Worm (Caenorhabditis elegans) whole organism, L3 larva: Measurements from ENCODE around the gene C55A1.6.

Experiments
- R02D3.7 ChIP-seq: fragments of 150-350 bp; optimal IDR thresholded peaks from 2 replicates; lab custom pipeline; 2014; ENCODE audit warnings: missing biosample characterization, missing genetic modification characterization
- ZK546.5 ChIP-seq: sonication (generic microtip); optimal IDR thresholded peaks from 2 replicates; lab custom pipeline; 2017; ENCODE audit warnings: missing biosample characterization, missing genetic modification characterization
- ama-1 ChIP-seq: fragments of 150-350 bp; optimal IDR thresholded peaks from 2 replicates; lab custom pipeline; 2018
- ceh-16 ChIP-seq: sonication (generic microtip); optimal IDR thresholded peaks from 2 replicates; lab custom pipeline; 2017; ENCODE audit warnings: missing biosample characterization, missing genetic modification characterization
- ceh-28 ChIP-seq: fragments of 150-350 bp; optimal IDR thresholded peaks from 2 replicates; lab custom pipeline; 2014; ENCODE audit warnings: missing biosample characterization, missing genetic modification reagents, missing genetic modification characterization
- ceh-82 ChIP-seq: fragments of 150-350 bp; optimal IDR thresholded peaks from 2 replicates; lab custom pipeline; 2014; ENCODE audit warnings: missing biosample characterization, missing genetic modification characterization
- ceh-9 ChIP-seq: sonication (generic microtip); optimal IDR thresholded peaks from 2 replicates; lab custom pipeline; 2018; ENCODE audit warnings: missing biosample characterization, missing genetic modification characterization
- daf-12 ChIP-seq: fragments of 150-350 bp; optimal IDR thresholded peaks from 2 replicates; lab custom pipeline; 2014; ENCODE audit warnings: missing biosample characterization, missing genetic modification reagents, missing genetic modification characterization
- egl-27 ChIP-seq: sonication (generic microtip); optimal IDR thresholded peaks from 4 replicates; lab custom pipeline; 2017; ENCODE audit warnings: missing biosample characterization, missing genetic modification reagents, missing genetic modification characterization
- egl-5 ChIP-seq: fragments of 150-350 bp; optimal IDR thresholded peaks from 2 replicates; lab custom pipeline; 2017; ENCODE audit warnings: missing biosample characterization, missing genetic modification reagents, missing genetic modification characterization, inconsistent platforms
- elt-2 ChIP-seq: sonication (generic microtip); optimal IDR thresholded peaks from 2 replicates; lab custom pipeline; 2016; ENCODE audit warnings: missing genetic modification reagents, mild to moderate bottlenecking, missing genetic modification characterization, missing compliant biosample characterization
- elt-3 ChIP-seq, 3 experiments: fragments of 150-350 bp in 1 of 3; sonication (generic microtip) in 2 of 3; optimal IDR thresholded peaks; 2 replicates in 2 of 3; 4 replicates in 1 of 3; lab custom pipeline; 2014 to 2017; ENCODE audit warnings: missing biosample characterization in 3 of 3, missing genetic modification characterization in 3 of 3
- eor-1 ChIP-seq, 2 experiments: fragments of 150-350 bp; optimal IDR thresholded peaks; 2 replicates each; lab custom pipeline; 2014 to 2018; ENCODE audit warnings: missing biosample characterization in 2 of 2, missing genetic modification characterization in 2 of 2
- fkh-10 ChIP-seq: sonication (generic microtip); optimal IDR thresholded peaks from 2 replicates; lab custom pipeline; 2017; ENCODE audit warnings: missing biosample characterization, missing genetic modification reagents, missing genetic modification characterization
- fkh-2 ChIP-seq: fragments of 150-350 bp; optimal IDR thresholded peaks from 2 replicates; lab custom pipeline; 2014; ENCODE audit warnings: missing biosample characterization, missing genetic modification reagents, missing genetic modification characterization
- fos-1 ChIP-seq: fragments of 150-350 bp; optimal IDR thresholded peaks from 2 replicates; lab custom pipeline; 2014; ENCODE audit warnings: missing biosample characterization, missing genetic modification characterization
- lin-15B ChIP-seq: fragments of 150-350 bp; optimal IDR thresholded peaks from 2 replicates; lab custom pipeline; 2014; ENCODE audit warnings: missing biosample characterization, missing genetic modification characterization
- lsy-12 ChIP-seq: sonication (generic microtip); optimal IDR thresholded peaks from 2 replicates; lab custom pipeline; 2016; ENCODE audit warnings: mild to moderate bottlenecking, missing genetic modification characterization, missing compliant biosample characterization
- mml-1 ChIP-seq: fragments of 150-350 bp; sonication (generic microtip); optimal IDR thresholded peaks from 3 replicates; lab custom pipeline; 2014; ENCODE audit warnings: missing biosample characterization, missing genetic modification characterization
- nfya-1 ChIP-seq: sonication (generic microtip); optimal IDR thresholded peaks from 2 replicates; lab custom pipeline; 2017; ENCODE audit warnings: missing genetic modification characterization, mild to moderate bottlenecking, missing compliant biosample characterization, antibody characterized with exemption, moderate library complexity; ENCODE audit not compliant: insufficient read depth
- nhr-23 ChIP-seq: fragments of 150-350 bp; optimal IDR thresholded peaks from 2 replicates; lab custom pipeline; 2014; ENCODE audit warnings: missing biosample characterization, missing genetic modification reagents, missing genetic modification characterization
- nhr-237 ChIP-seq: fragments of 150-350 bp; optimal IDR thresholded peaks from 2 replicates; lab custom pipeline; 2014; ENCODE audit warnings: missing biosample characterization, missing genetic modification characterization
- nhr-43 ChIP-seq: sonication (generic microtip); optimal IDR thresholded peaks from 2 replicates; lab custom pipeline; 2016; ENCODE audit warnings: mild to moderate bottlenecking, missing genetic modification characterization, missing compliant biosample characterization; ENCODE audit not compliant: poor library complexity, severe bottlenecking
- nhr-76 ChIP-seq: fragments of 150-350 bp; sonication (generic microtip); optimal IDR thresholded peaks from 5 replicates; lab custom pipeline; 2014; ENCODE audit warnings: missing biosample characterization, missing genetic modification characterization
- pha-4 ChIP-seq: fragments of 150-350 bp; optimal IDR thresholded peaks from 2 replicates; lab custom pipeline; 2014; ENCODE audit warnings: missing biosample characterization, missing genetic modification reagents, missing genetic modification characterization
- pqm-1 ChIP-seq: fragments of 150-350 bp; optimal IDR thresholded peaks from 2 replicates; lab custom pipeline; 2017; ENCODE audit warnings: missing biosample characterization, missing genetic modification characterization, inconsistent platforms
- snpc-4 ChIP-seq: fragments of 150-350 bp; optimal IDR thresholded peaks from 2 replicates; lab custom pipeline; 2014; ENCODE audit warnings: missing biosample characterization, missing genetic modification characterization
- unc-62 ChIP-seq: fragments of 150-350 bp; sonication (generic microtip); optimal IDR thresholded peaks from 4 replicates; lab custom pipeline; 2014; ENCODE audit warnings: missing biosample characterization, missing genetic modification reagents, missing genetic modification characterization
- zag-1 ChIP-seq: fragments of 150-350 bp; optimal IDR thresholded peaks from 2 replicates; lab custom pipeline; 2014; ENCODE audit warnings: missing biosample characterization, missing genetic modification characterization
- ztf-11 ChIP-seq: fragments of 150-350 bp; optimal IDR thresholded peaks from 2 replicates; lab custom pipeline; 2014; ENCODE audit warnings: missing biosample characterization, missing genetic modification characterization
- ztf-4 ChIP-seq: fragments of 150-350 bp; optimal IDR thresholded peaks from 2 replicates; lab custom pipeline; 2014; ENCODE audit warnings: missing biosample characterization, missing genetic modification characterization

C55A1.6 gene

DNA sequence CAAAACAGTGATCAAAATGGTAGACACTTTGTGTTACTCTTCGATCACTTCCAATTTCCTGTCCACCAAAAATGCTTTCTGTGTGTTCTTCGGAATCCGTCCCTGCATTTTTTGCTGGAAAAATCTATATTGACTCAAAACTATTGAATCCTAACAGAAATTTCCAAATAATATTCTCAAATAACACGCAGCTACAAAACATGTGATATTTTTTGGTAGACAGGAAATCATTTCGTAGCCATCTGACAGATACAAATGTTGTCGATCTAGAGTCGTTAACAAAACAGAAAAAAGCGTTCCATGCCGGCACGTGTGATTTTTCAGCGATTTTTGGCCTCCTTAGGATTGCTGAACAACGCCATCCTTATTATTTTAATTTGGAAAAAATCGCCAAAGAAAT is 34.9 kb upstream of the C55A1.6 start, which contains the start of gene str-263:
TSS of gene str-263 (plus strand) at position 301 of the 400 bp plus-strand sequence.
- TF ChIP-seq zag-1 (tag; lab: Kevin White, UChicago) (no peak), nhr-237 (tag; lab: Kevin White, UChicago) (no peak), R02D3.7 (tag; lab: Kevin White, UChicago) (no peak), ceh-82 (tag; lab: Kevin White, UChicago) (no peak), lin-15B (tag; lab: Kevin White, UChicago) (no peak), pqm-1 (tag; lab: Kevin White, UChicago) (no peak), pha-4 (tag; lab: Kevin White, UChicago) (no peak), eor-1 (tag; optimal IDR thresholded peaks at IDR 0.05; lab: Kevin White, UChicago) (no peak), unc-62 (no peak), elt-3 (tag; optimal IDR thresholded peaks at IDR 0.05; lab: Kevin White, UChicago) (no peak), ama-1 (lab: Kevin White, UChicago) (no peak), nhr-43 (tag; lab: Kevin White, UChicago) (no peak), ceh-16 (no peak)

DNA sequence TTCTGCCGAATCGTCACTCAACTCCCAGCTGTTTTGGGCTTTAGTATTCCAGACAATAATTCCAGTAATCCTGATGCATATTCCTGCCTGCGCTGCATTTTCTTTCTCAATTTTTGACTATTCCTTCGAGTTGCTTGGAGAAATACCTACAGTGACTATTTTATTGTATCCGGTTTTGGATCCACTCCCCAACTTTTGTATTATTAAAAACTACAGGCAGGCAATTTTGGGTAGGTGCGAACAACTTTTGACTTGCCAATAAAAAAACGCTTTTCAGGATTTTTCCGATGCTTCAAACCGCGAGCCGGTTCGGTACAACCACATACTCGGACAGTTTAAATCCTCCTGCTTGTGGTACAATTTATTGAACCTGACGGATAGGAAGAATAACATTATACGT is 33.3 kb upstream of the C55A1.6 start:
- TF ChIP-seq ztf-11 (tag; lab: Kevin White, UChicago) (no peak), elt-2 (tag; lab: Kevin White, UChicago) (no peak)

DNA sequence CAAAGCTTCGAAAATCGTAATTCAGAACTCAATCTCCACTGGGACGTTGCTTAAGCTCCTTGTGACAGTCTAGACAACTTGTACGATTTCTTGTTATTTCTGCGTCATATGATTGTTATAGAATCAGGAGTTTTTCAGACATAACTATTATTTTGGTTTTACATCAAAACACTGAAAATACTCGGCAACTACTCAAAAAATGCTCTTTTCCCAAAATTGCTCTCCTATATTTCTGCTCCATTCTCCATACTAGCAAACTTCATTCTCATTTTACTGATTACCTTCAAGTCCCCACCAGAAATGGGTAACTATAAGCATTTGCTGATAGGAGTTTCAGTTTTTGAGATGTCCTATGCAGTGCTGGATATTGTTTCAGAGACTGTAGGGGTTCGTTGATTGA is 26.3 kb upstream of the C55A1.6 start, which contains the start of gene C55A1.1:
TSS of gene C55A1.1 (plus strand) at position 301 of the 400 bp plus-strand sequence.
- TF ChIP-seq egl-5 (tag; lab: Kevin White, UChicago) (no peak), nhr-237 (tag; lab: Kevin White, UChicago) (no peak), daf-12 (tag; lab: Kevin White, UChicago) (no peak), ztf-4 (tag; lab: Kevin White, UChicago) (no peak), nfya-1 (tag; lab: Kevin White, UChicago) (no peak), mml-1 (no peak), elt-3 (tag; optimal IDR thresholded peaks at IDR 0.05; lab: Kevin White, UChicago) (no peak), snpc-4 (tag; lab: Kevin White, UChicago) (no peak), lsy-12 (tag; lab: Kevin White, UChicago) (no peak), nhr-23 (tag; lab: Kevin White, UChicago) (no peak), fkh-10 (no peak)
- TF ChIP-seq, all 47 proteins: peak for 0

DNA sequence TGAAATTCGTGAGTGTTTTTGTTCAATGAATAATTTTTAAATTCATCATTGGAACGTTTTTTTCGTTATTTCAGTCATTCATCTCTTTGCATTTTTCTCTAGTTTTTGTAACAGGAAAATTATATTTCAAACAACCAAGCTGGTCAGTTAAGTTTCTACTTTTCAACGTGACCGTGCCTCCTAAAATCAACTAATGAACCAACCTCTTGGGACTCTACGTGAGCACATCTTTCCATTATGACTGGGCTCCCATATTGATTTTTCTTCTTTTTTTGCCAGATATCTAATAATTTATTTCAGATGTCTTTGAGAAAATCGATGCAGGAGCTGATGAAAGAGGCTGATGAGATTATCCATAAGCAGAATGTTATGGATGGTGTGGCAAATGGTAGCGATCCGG is 22.3 kb upstream of the C55A1.6 start, which contains the start of gene C55A1.11:
TSS of gene C55A1.11 (plus strand) at position 301 of the 400 bp plus-strand sequence.
- TF ChIP-seq R02D3.7 (tag; lab: Kevin White, UChicago) (no peak), mml-1 (no peak), daf-12 (tag; lab: Kevin White, UChicago) (no peak), pqm-1 (tag; lab: Kevin White, UChicago) (no peak), ZK546.5 (no peak), fos-1 (tag; lab: Kevin White, UChicago) (no peak), unc-62 (no peak), nhr-76 (tag; lab: Kevin White, UChicago) (no peak), snpc-4 (tag; lab: Kevin White, UChicago) (no peak)

DNA sequence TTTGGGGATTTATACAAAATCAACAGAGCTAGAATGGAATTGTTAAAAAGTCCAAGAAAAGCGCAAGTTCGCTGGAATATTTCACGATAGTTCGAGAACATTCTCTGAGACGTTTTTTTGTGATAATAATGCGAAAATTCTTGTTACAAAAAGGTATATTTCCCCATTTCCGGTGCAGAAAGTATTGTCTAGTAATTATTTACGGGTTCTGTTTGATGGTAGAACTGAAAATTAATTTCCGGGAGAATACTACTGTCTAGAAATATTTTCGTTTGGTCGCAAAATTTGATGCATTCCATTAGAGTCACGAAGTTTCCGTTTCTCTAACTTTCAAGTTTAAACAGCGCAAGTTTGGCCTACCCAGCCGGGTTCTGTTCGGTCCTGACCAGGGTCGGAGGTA is 18.3 kb upstream of the C55A1.6 start, which contains the start of gene str-248:
TSS of gene str-248 (minus strand) at position 101 of the 400 bp plus-strand sequence.
- TF ChIP-seq lsy-12 (tag; lab: Kevin White, UChicago) (no peak), nhr-76 (tag; lab: Kevin White, UChicago) (no peak), fkh-2 (no peak), ceh-9 (tag; lab: Kevin White, UChicago) (no peak), ceh-28 (tag; lab: Kevin White, UChicago) (no peak), snpc-4 (tag; lab: Kevin White, UChicago) (no peak), egl-27 (tag; lab: Kevin White, UChicago) (no peak)

DNA sequence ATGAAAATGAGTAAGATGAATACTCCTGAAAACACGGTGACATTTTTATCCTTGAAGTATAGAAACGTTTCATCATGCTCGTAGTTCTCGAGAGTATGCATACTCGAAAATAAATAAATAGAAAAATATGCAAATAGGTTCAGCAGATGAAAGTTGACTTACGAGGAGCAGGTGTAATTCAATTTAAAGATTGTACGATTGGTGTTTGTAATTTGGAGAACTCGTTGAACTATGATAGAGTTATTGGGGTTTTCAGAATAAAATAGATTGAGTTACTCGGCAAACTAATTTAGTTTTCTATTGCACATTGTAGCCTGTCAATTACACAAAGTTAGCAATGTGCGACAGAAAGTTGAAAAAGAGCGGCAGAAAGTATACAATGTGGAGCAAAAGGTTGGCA is 9.0 kb upstream of the C55A1.6 start, which contains the start of gene srz-44:
TSS of gene srz-44 (minus strand) at position 101 of the 400 bp plus-strand sequence.
- no peak for TF ChIP-seq pha-4 (tag; lab: Kevin White, UChicago)
